Worm (Caenorhabditis elegans): ENCODE results near the gene ceh-24.
A peak's percentile ranks its signal among the peaks of the same experiment; 100 is the strongest.

The ceh-24 gene

DNA sequence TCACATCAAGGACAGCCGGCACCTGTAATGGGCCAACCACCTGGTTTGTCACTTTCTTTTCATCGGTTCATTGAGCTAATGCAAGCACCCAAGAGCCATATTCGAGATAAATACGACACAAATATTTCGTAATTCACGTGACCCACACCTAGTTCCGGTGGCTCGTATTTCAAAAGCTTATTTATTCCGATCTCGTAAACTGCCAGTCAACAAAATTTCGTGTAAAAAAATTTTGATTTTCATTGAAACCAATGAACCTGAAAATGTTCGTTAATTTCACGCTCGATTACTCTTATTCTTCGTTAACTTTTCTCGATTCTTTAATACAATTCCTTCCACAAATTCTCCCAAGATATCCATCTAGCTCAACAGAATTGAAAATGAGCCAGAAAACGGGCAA, 22.9 kb upstream of the ceh-24 start:
- TF ChIP-seq elt-1 (tag; optimal IDR thresholded peaks at IDR 0.05; ENCODE audit: borderline replicate concordance, insufficient read depth): no peak
- no peak for TF ChIP-seq blmp-1 (tag; optimal IDR thresholded peaks at IDR 0.05)
- TF ChIP-seq M03D4.4 (tag; optimal IDR thresholded peaks at IDR 0.05): no peak
- TF ChIP-seq pha-4 (tag; optimal IDR thresholded peaks at IDR 0.05): no peak
- TF ChIP-seq mab-5 (tag; optimal IDR thresholded peaks at IDR 0.05): no peak
- TF ChIP-seq sptf-1 (tag; optimal IDR thresholded peaks at IDR 0.05): no peak
- TF ChIP-seq lin-32 (GFP tag; optimal IDR thresholded peaks at IDR 0.05): no peak
- no peak for TF ChIP-seq flh-1 (GFP tag; optimal IDR thresholded peaks at IDR 0.05)
- no peak for TF ChIP-seq ceh-43 (GFP tag; optimal IDR thresholded peaks at IDR 0.05)
- TF ChIP-seq nhr-2 (tag; optimal IDR thresholded peaks at IDR 0.05): no peak
- no peak for TF ChIP-seq lsy-2 (tag; optimal IDR thresholded peaks at IDR 0.05)
- no peak for TF ChIP-seq zip-8 (tag; optimal IDR thresholded peaks at IDR 0.05)
- no peak for TF ChIP-seq unc-120 (tag; optimal IDR thresholded peaks at IDR 0.05; ENCODE audit: poor library complexity, severe bottlenecking)
- TF ChIP-seq ces-1 (GFP tag; optimal IDR thresholded peaks at IDR 0.05): no peak
- no peak for TF ChIP-seq nhr-28 (tag; optimal IDR thresholded peaks at IDR 0.05)
- no peak for TF ChIP-seq nhr-76 (tag; optimal IDR thresholded peaks at IDR 0.05)
- no peak for TF ChIP-seq ceh-39 (tag; optimal IDR thresholded peaks at IDR 0.05)
- no peak for TF ChIP-seq bed-3 (GFP tag; optimal IDR thresholded peaks at IDR 0.05)

DNA sequence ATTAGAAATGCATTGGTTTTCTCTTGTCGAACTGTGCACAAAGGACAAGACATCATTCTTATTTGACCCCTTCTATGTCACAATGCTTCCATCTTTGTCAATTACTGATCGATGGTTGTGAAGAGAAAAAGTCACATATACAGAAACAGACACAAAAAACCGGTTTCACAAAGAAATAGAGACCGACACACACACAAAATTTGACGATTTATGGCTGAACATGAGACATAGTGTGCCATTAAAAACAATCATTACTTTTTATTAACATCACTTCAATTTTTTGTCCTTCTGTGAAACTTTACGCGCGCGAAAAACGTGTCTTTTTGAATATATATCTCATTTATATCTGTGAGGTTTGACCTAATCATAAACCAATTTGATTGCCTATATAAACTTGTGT, 22.5 kb upstream of the ceh-24 start:
- TF ChIP-seq nhr-2 (tag; optimal IDR thresholded peaks at IDR 0.05) (no peak), elt-3 (tag; optimal IDR thresholded peaks at IDR 0.05) (no peak), ceh-83 (GFP tag; optimal IDR thresholded peaks at IDR 0.05) (no peak), bed-3 (GFP tag; optimal IDR thresholded peaks at IDR 0.05) (no peak), lin-13 (tag; optimal IDR thresholded peaks at IDR 0.05) (no peak), lin-32 (GFP tag; optimal IDR thresholded peaks at IDR 0.05) (no peak), unc-62 (GFP tag; optimal IDR thresholded peaks at IDR 0.05) (no peak), flh-1 (GFP tag; optimal IDR thresholded peaks at IDR 0.05) (no peak), nhr-76 (tag; optimal IDR thresholded peaks at IDR 0.05) (no peak)

ce11 chrV:13794046-13794445, 19.0 kb upstream of the ceh-24 start:
- TF ChIP-seq mab-5 (tag; optimal IDR thresholded peaks at IDR 0.05): no peak

- TF ChIP-seq nhr-2 (tag; optimal IDR thresholded peaks at IDR 0.05) (no peak), ces-1 (GFP tag; optimal IDR thresholded peaks at IDR 0.05) (peak; percentile 18)
Observed at ce11 chrV:13796246-13796776, 16.7 kb upstream of the ceh-24 start, which contains the start of gene twk-32. twk-32 (plus strand) TSS chrV:13796641.

DNA sequence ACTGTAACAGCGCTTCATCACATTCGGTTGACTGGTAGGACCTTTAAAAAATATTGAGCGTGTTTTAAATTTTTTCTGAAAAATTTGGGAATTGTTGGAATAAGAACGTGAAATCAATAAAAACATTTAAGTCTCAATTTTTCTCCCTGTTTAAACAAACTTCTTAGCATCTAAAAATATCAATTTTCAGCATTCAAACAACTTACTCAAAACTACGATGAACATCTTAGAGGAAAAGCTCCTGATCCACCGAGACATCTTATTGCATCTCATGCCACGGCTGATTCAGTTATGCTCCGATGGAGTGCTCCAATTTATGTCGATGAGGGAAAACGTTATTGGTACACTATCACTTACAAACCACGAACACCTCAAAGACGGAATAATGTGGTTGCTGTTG, 13.8 kb upstream of the ceh-24 start:
- no peak for TF ChIP-seq nhr-28 (tag; optimal IDR thresholded peaks at IDR 0.05)
- no peak for TF ChIP-seq unc-39 (tag; optimal IDR thresholded peaks at IDR 0.05)
- no peak for TF ChIP-seq ceh-83 (GFP tag; optimal IDR thresholded peaks at IDR 0.05)
- TF ChIP-seq ceh-43 (GFP tag; optimal IDR thresholded peaks at IDR 0.05): no peak
- no peak for TF ChIP-seq ztf-11 (tag; optimal IDR thresholded peaks at IDR 0.05)
- TF ChIP-seq flh-1 (GFP tag; optimal IDR thresholded peaks at IDR 0.05): no peak
- TF ChIP-seq bed-3 (GFP tag; optimal IDR thresholded peaks at IDR 0.05): no peak
- TF ChIP-seq ceh-39 (tag; optimal IDR thresholded peaks at IDR 0.05): no peak
- TF ChIP-seq blmp-1 (tag; optimal IDR thresholded peaks at IDR 0.05): no peak
- no peak for TF ChIP-seq M03D4.4 (tag; optimal IDR thresholded peaks at IDR 0.05)
- no peak for TF ChIP-seq unc-120 (tag; optimal IDR thresholded peaks at IDR 0.05; ENCODE audit: poor library complexity, severe bottlenecking)
- TF ChIP-seq nhr-2 (tag; optimal IDR thresholded peaks at IDR 0.05): no peak

DNA sequence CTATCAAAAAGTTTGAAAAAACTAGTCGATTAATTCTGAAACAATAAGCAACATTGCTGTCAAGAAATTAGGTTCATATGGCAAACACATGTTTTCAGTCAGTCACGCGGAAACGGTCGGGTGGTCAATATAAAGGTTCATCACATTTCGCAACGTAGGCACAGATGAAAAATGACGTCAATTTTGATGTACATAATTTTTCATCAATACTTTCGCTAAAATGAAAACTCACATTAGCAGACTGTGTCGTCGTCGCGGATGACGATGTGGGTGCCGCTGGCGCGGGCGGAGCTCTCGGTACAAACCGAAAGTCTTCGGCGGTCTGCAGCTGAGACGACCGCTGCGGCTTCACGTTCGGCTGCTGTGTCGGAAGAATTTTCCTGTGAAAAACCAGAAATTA, 9.1 kb upstream of the ceh-24 start, which contains the start of gene swan-2:
swan-2 (minus strand) TSS at position 380 of the 400 bp plus-strand sequence.
- no peak for TF ChIP-seq elt-3 (tag; optimal IDR thresholded peaks at IDR 0.05)

DNA sequence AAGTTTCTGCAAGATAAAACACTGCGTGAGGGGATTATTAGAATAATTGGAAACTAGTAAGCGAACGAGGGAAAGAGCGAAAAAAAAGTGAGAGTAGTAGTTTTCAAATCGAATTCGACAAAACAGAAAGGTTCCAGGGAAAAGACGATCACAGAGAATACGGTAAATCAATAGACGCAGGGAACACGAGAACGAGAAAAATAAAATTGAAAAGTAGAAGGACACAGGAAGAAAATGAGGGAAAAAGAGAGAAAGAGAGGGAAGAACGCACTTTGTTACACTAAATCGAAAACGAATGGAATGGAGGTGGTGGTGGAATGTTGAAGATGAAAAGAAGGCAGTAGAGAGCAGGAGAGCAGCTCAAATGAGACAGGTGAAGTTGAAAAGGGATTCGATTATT, 5.8 kb upstream of the ceh-24 start, which contains the start of gene swan-1:
swan-1 (minus strand) TSS at position 6 of the 400 bp plus-strand sequence.
- TF ChIP-seq hlh-1 (tag; optimal IDR thresholded peaks at IDR 0.05) (peak; percentile 41), unc-120 (tag; optimal IDR thresholded peaks at IDR 0.05; ENCODE audit: poor library complexity, severe bottlenecking) (peak; percentile 40), M03D4.4 (tag; optimal IDR thresholded peaks at IDR 0.05) (no peak)

Data from whole organism, mixed stage, embryonic.